Fruit fly (Drosophila melanogaster) whole organism, embryonic: ENCODE results near the gene Rabex-5.

Experiments used
- Adf1 ChIP-seq: fragments of 200-800 bp; sonication (Bioruptor generic); IDR thresholded peaks from 2 replicates; pipeline ENCODE4 v1.3.6; 2022; ENCODE audit warnings: missing biosample characterization, missing genetic modification characterization
- B-H2 ChIP-seq: fragments of 200-800 bp; sonication (Bioruptor generic); optimal IDR thresholded peaks from 2 replicates; lab custom pipeline; 2018; ENCODE audit warnings: missing biosample characterization, mild to moderate bottlenecking, missing genetic modification characterization
- CG10543 ChIP-seq: fragments of 200-800 bp; sonication (Bioruptor generic); optimal IDR thresholded peaks from 3 replicates; lab custom pipeline; 2017; ENCODE audit warnings: missing biosample characterization, mild to moderate bottlenecking, missing genetic modification characterization, moderate library complexity
- CG12071 ChIP-seq: fragments of 200-800 bp; sonication (Bioruptor generic); optimal IDR thresholded peaks from 3 replicates; lab custom pipeline; 2018; ENCODE audit warnings: missing biosample characterization, mild to moderate bottlenecking, missing genetic modification characterization
- CG14014 ChIP-seq: fragments of 200-800 bp; sonication (Bioruptor generic); IDR thresholded peaks from 2 replicates; pipeline ENCODE4 v1.3.6; 2022; ENCODE audit warnings: missing biosample characterization, missing genetic modification characterization
- CG16863 ChIP-seq: fragments of 200-800 bp; sonication (Bioruptor generic); optimal IDR thresholded peaks from 3 replicates; lab custom pipeline; 2016; ENCODE audit warnings: missing biosample characterization, missing genetic modification characterization
- CG17568 ChIP-seq: fragments of 200-800 bp; sonication (Bioruptor generic); optimal IDR thresholded peaks from 2 replicates; lab custom pipeline; 2018; ENCODE audit warnings: missing biosample characterization, mild to moderate bottlenecking, missing genetic modification characterization, moderate library complexity
- CG1792 ChIP-seq: fragments of 200-800 bp; sonication (Bioruptor generic); optimal IDR thresholded peaks from 2 replicates; lab custom pipeline; 2016; ENCODE audit warnings: missing biosample characterization, missing genetic modification characterization
- CG18262 ChIP-seq: fragments of 200-800 bp; optimal IDR thresholded peaks from 3 replicates; lab custom pipeline; 2019; ENCODE audit warnings: missing biosample characterization, mild to moderate bottlenecking, missing genetic modification characterization, moderate library complexity
- CG2202 ChIP-seq: fragments of 200-800 bp; sonication (Bioruptor generic); optimal IDR thresholded peaks from 2 replicates; lab custom pipeline; 2018; ENCODE audit warnings: missing biosample characterization, mild to moderate bottlenecking, missing genetic modification characterization
- CG2712 ChIP-seq: fragments of 200-800 bp; optimal IDR thresholded peaks from 3 replicates; lab custom pipeline; 2019; ENCODE audit warnings: missing biosample characterization, mild to moderate bottlenecking, missing genetic modification characterization, moderate library complexity
- CG33213 ChIP-seq: fragments of 200-800 bp; sonication (Bioruptor generic); optimal IDR thresholded peaks from 3 replicates; lab custom pipeline; 2016; ENCODE audit warnings: missing biosample characterization, missing genetic modification characterization
- CG34376 ChIP-seq: fragments of 200-800 bp; sonication (Bioruptor generic); optimal IDR thresholded peaks from 2 replicates; lab custom pipeline; 2018; ENCODE audit warnings: missing biosample characterization, mild to moderate bottlenecking, missing genetic modification characterization
- CG8281 ChIP-seq: fragments of 200-800 bp; sonication (Bioruptor generic); optimal IDR thresholded peaks from 2 replicates; lab custom pipeline; 2018; ENCODE audit warnings: missing biosample characterization, mild to moderate bottlenecking, missing genetic modification characterization, moderate library complexity
- CG9215 ChIP-seq: fragments of 200-800 bp; sonication (Bioruptor generic); IDR thresholded peaks from 2 replicates; pipeline ENCODE4 v1.3.6; 2022; ENCODE audit warnings: missing biosample characterization, missing genetic modification characterization
- Chrac-16 ChIP-seq: fragments of 200-800 bp; sonication (Bioruptor generic); optimal IDR thresholded peaks from 3 replicates; lab custom pipeline; 2016; ENCODE audit warnings: missing biosample characterization, missing genetic modification characterization
- Dip3 ChIP-seq: fragments of 200-800 bp; sonication (Bioruptor generic); optimal IDR thresholded peaks from 3 replicates; lab custom pipeline; 2016; ENCODE audit warnings: missing biosample characterization, missing genetic modification characterization
- Doc3 ChIP-seq: fragments of 200-800 bp; sonication (Bioruptor generic); IDR thresholded peaks from 3 replicates; pipeline ENCODE4 v1.3.6; 2022; ENCODE audit warnings: missing biosample characterization, missing genetic modification characterization; ENCODE audit not compliant: partially characterized antibody
- Ets65A ChIP-seq: fragments of 200-800 bp; sonication (Bioruptor generic); peaks from one replicate; lab custom pipeline; 2016; ENCODE audit warnings: missing biosample characterization, missing genetic modification characterization
- GATAe ChIP-seq: fragments of 200-800 bp; sonication (Bioruptor generic); conservative IDR thresholded peaks from 2 replicates; pipeline ENCODE4 v1.3.6; 2022; ENCODE audit warnings: missing biosample characterization, missing genetic modification characterization
- Hey ChIP-seq: fragments of 200-800 bp; sonication (Bioruptor generic); optimal IDR thresholded peaks from 3 replicates; lab custom pipeline; 2018; ENCODE audit warnings: missing biosample characterization, mild to moderate bottlenecking, missing genetic modification characterization
- HmgZ ChIP-seq: fragments of 200-800 bp; sonication (Bioruptor generic); optimal IDR thresholded peaks from 2 replicates; lab custom pipeline; 2018; ENCODE audit warnings: missing biosample characterization, mild to moderate bottlenecking, missing genetic modification characterization
- Hr51 ChIP-seq, 2 experiments: fragments of 200-800 bp; sonication (Bioruptor generic); optimal IDR thresholded peaks; 2 replicates in 1 of 2; 3 replicates in 1 of 2; lab custom pipeline; 2016 to 2018; ENCODE audit warnings: missing biosample characterization in 2 of 2, missing genetic modification characterization in 2 of 2, mild to moderate bottlenecking in 1 of 2, moderate library complexity in 1 of 2
- Pdp1 ChIP-seq, 2 experiments: fragments of 200-800 bp; sonication (Bioruptor generic); optimal IDR thresholded peaks; 3 replicates each; lab custom pipeline; 2016; ENCODE audit warnings: missing biosample characterization in 2 of 2, missing genetic modification characterization in 2 of 2, mild to moderate bottlenecking in 1 of 2, moderate library complexity in 1 of 2
- Rx ChIP-seq: fragments of 200-800 bp; sonication (Bioruptor generic); IDR thresholded peaks from 2 replicates; pipeline ENCODE4 v1.3.6; 2022; ENCODE audit warnings: missing biosample characterization, missing genetic modification characterization
- btn ChIP-seq: fragments of 200-800 bp; sonication (Bioruptor generic); optimal IDR thresholded peaks from 2 replicates; lab custom pipeline; 2016; ENCODE audit warnings: missing biosample characterization, missing genetic modification characterization
- cad ChIP-seq: fragments of >200 bp; optimal IDR thresholded peaks from 2 replicates; lab custom pipeline; 2017; ENCODE audit warnings: missing biosample characterization, missing genetic modification characterization
- chn ChIP-seq: fragments of 200-800 bp; sonication (Bioruptor generic); optimal IDR thresholded peaks from 2 replicates; lab custom pipeline; 2016; ENCODE audit warnings: missing biosample characterization, missing genetic modification characterization
- corto ChIP-seq: fragments of 200-800 bp; sonication (Bioruptor generic); optimal IDR thresholded peaks from 2 replicates; lab custom pipeline; 2016; ENCODE audit warnings: missing biosample characterization, mild to moderate bottlenecking, missing genetic modification characterization, moderate library complexity
- crol ChIP-seq: fragments of 200-800 bp; sonication (Bioruptor generic); IDR thresholded peaks from 2 replicates; pipeline ENCODE4 v1.3.6; 2022; ENCODE audit warnings: missing biosample characterization, missing genetic modification characterization
- exex ChIP-seq: fragments of 200-800 bp; sonication (Bioruptor generic); optimal IDR thresholded peaks from 4 replicates; lab custom pipeline; 2018; ENCODE audit warnings: missing biosample characterization, mild to moderate bottlenecking, missing genetic modification characterization, moderate library complexity
- h ChIP-seq: fragments of >200 bp; optimal IDR thresholded peaks from 2 replicates; lab custom pipeline; 2017
- hkb ChIP-seq, 2 experiments: fragments of 200-800 bp in 1 of 2; fragments of >200 bp in 1 of 2; sonication (Bioruptor generic) in 1 of 2; IDR thresholded peaks in 1 of 2; optimal IDR thresholded peaks in 1 of 2; 2 replicates each; pipeline versions ENCODE4 v1.3.6 to Lab custom; 2017 to 2022; ENCODE audit warnings: missing biosample characterization in 1 of 2, missing genetic modification characterization in 1 of 2
- kay ChIP-seq: fragments of 200-800 bp; sonication (Bioruptor generic); optimal IDR thresholded peaks from 2 replicates; lab custom pipeline; 2016; ENCODE audit warnings: missing biosample characterization, missing genetic modification characterization
- mirr ChIP-seq: fragments of 200-800 bp; sonication (Bioruptor generic); optimal IDR thresholded peaks from 3 replicates; lab custom pipeline; 2018; ENCODE audit warnings: missing biosample characterization, mild to moderate bottlenecking, missing genetic modification characterization
- nmo ChIP-seq: fragments of 200-800 bp; sonication (Bioruptor generic); optimal IDR thresholded peaks from 2 replicates; lab custom pipeline; 2018; ENCODE audit warnings: missing biosample characterization, mild to moderate bottlenecking, missing genetic modification characterization, moderate library complexity
- pb ChIP-seq: fragments of 200-800 bp; sonication (Bioruptor generic); optimal IDR thresholded peaks from 3 replicates; lab custom pipeline; 2016; ENCODE audit warnings: missing biosample characterization, missing genetic modification characterization
- pfk ChIP-seq: fragments of 200-800 bp; sonication (Bioruptor generic); optimal IDR thresholded peaks from 2 replicates; lab custom pipeline; 2018; ENCODE audit warnings: missing biosample characterization, mild to moderate bottlenecking, missing genetic modification characterization, moderate library complexity
- pho ChIP-seq: fragments of 200-800 bp; sonication (Bioruptor generic); optimal IDR thresholded peaks from 2 replicates; lab custom pipeline; 2016; ENCODE audit warnings: missing biosample characterization, missing genetic modification characterization
- rib ChIP-seq: fragments of 200-800 bp; sonication (Bioruptor generic); IDR thresholded peaks from 2 replicates; pipeline ENCODE4 v1.3.6; 2022; ENCODE audit warnings: missing biosample characterization, missing genetic modification characterization
- sim ChIP-seq: fragments of 200-800 bp; sonication (Bioruptor generic); IDR thresholded peaks from 2 replicates; pipeline ENCODE4 v1.3.6; 2022; ENCODE audit warnings: missing biosample characterization, missing genetic modification characterization
- slou ChIP-seq: fragments of 200-800 bp; sonication (Bioruptor generic); optimal IDR thresholded peaks from 3 replicates; lab custom pipeline; 2016; ENCODE audit warnings: missing biosample characterization, missing genetic modification characterization
- tup ChIP-seq: fragments of 200-800 bp; sonication (Bioruptor generic); optimal IDR thresholded peaks from 2 replicates; lab custom pipeline; 2016; ENCODE audit warnings: missing biosample characterization, mild to moderate bottlenecking, missing genetic modification characterization, moderate library complexity
- unpg ChIP-seq: fragments of 200-800 bp; sonication (Bioruptor generic); optimal IDR thresholded peaks from 3 replicates; lab custom pipeline; 2018; ENCODE audit warnings: missing biosample characterization, mild to moderate bottlenecking, missing genetic modification characterization, moderate library complexity
- vfl ChIP-seq: fragments of 200-800 bp; sonication (Bioruptor generic); optimal IDR thresholded peaks from 2 replicates; lab custom pipeline; 2016; ENCODE audit warnings: missing biosample characterization, missing genetic modification characterization
- vnd ChIP-seq: fragments of 200-800 bp; sonication (Bioruptor generic); IDR thresholded peaks from 3 replicates; pipeline ENCODE4 v1.3.6; 2022; ENCODE audit warnings: missing biosample characterization, missing genetic modification characterization; ENCODE audit not compliant: partially characterized antibody
- zfh1 ChIP-seq: fragments of 200-800 bp; sonication (Bioruptor generic); IDR thresholded peaks from 3 replicates; pipeline ENCODE4 v1.3.6; 2022; ENCODE audit warnings: missing biosample characterization, missing genetic modification characterization

Gene Rabex-5

dm6 chr3L:1323136-1323535 lies 27.4 kb downstream of the Rabex-5 start (continued):
- 0 out of 2 replicates have a peak, but pooled peaks have one; percentile 15 for TF ChIP-seq GATAe (GFP tag; lab: Robert Waterston, UW)

dm6 chr3L:1324818-1325625 lies 29.3 kb downstream of the Rabex-5 start:
- no peak for TF ChIP-seq pfk (GFP tag; lab: Kevin White, UChicago)
- no peak for TF ChIP-seq CG2712
- no peak for TF ChIP-seq vfl (GFP tag; lab: Kevin White, UChicago)
- no peak for TF ChIP-seq kay (GFP tag; lab: Kevin White, UChicago)
- TF ChIP-seq Chrac-16 = no peak
- no peak for TF ChIP-seq CG2202 (tag; lab: Kevin White, UChicago)
- no peak for TF ChIP-seq pho (GFP tag; lab: Kevin White, UChicago)
- peak; percentile 1 for TF ChIP-seq B-H2
- no peak for TF ChIP-seq CG12071 (GFP tag; lab: Kevin White, UChicago)
- peak; percentile 47 for TF ChIP-seq CG10543
- TF ChIP-seq btn (GFP tag; lab: Kevin White, UChicago) = no peak
- TF ChIP-seq mirr (GFP tag; lab: Kevin White, UChicago) = peak; percentile 68
- peak; percentile 89 for TF ChIP-seq CG34376 (GFP tag; lab: Kevin White, UChicago)
- TF ChIP-seq CG8281 (tag; lab: Kevin White, UChicago) = no peak
- TF ChIP-seq tup (GFP tag; lab: Kevin White, UChicago) = no peak
- TF ChIP-seq chn = no peak
- TF ChIP-seq slou (GFP tag; lab: Kevin White, UChicago) = no peak
- TF ChIP-seq Pdp1 (GFP tag; optimal IDR thresholded peaks at IDR 0.05; lab: Kevin White, UChicago) = peak in 1 of 2 experiments; percentile 91
- peak; percentile 16 for TF ChIP-seq corto (GFP tag; lab: Kevin White, UChicago)
- no peak for TF ChIP-seq pb
- peak; percentile 43; the same call in 1 of the 2 replicates for TF ChIP-seq rib (GFP tag; lab: Robert Waterston, UW)
- 0 out of 3 replicates have a peak, but pooled peaks have one; percentile 17 for TF ChIP-seq zfh1 (GFP tag; lab: Robert Waterston, UW)
- no peak for TF ChIP-seq Doc3 (GFP tag; lab: Robert Waterston, UW)
- no peak for TF ChIP-seq CG18262 (tag; lab: Kevin White, UChicago)
- 0 out of 2 replicates have a peak, but pooled peaks have one; percentile 11 for TF ChIP-seq CG9215 (GFP tag; lab: Robert Waterston, UW)
- TF ChIP-seq nmo (GFP tag; lab: Kevin White, UChicago) = no peak
- TF ChIP-seq vnd (GFP tag; lab: Robert Waterston, UW) = 0 out of 3 replicates have a peak, but pooled peaks have one; percentile 10
- peak; percentile 25 for TF ChIP-seq cad (GFP tag; lab: Kevin White, UChicago)
- no peak for TF ChIP-seq CG17568 (GFP tag; lab: Kevin White, UChicago)
- peak; percentile 27 for TF ChIP-seq Ets65A
- TF ChIP-seq Adf1 = no peak
- no peak for TF ChIP-seq h (lab: Kevin White, UChicago)
- no peak for TF ChIP-seq CG14014 (GFP tag; lab: Robert Waterston, UW)
- no peak for TF ChIP-seq CG33213 (GFP tag; lab: Kevin White, UChicago)
- TF ChIP-seq crol (GFP tag; lab: Robert Waterston, UW) = no peak
- TF ChIP-seq sim (GFP tag; lab: Robert Waterston, UW) = no peak
- peak; percentile 84 for TF ChIP-seq GATAe (GFP tag; lab: Robert Waterston, UW)
- peak; percentile 8 for TF ChIP-seq HmgZ
- no peak for TF ChIP-seq unpg (GFP tag; lab: Kevin White, UChicago)
- no peak for TF ChIP-seq CG16863 (GFP tag; lab: Kevin White, UChicago)
- TF ChIP-seq Rx (GFP tag; lab: Robert Waterston, UW) = no peak
- peak; percentile 77 for TF ChIP-seq exex
- no peak for TF ChIP-seq Hr51 (GFP tag; optimal IDR thresholded peaks at IDR 0.05; lab: Kevin White, UChicago)
- no peak for TF ChIP-seq Dip3
- no peak for TF ChIP-seq CG1792 (GFP tag; lab: Kevin White, UChicago)
- TF ChIP-seq Hey (tag; lab: Kevin White, UChicago) = no peak
- TF ChIP-seq hkb (optimal IDR thresholded peaks at IDR 0.05; lab: Kevin White, UChicago) = no peak
- TF ChIP-seq hkb (GFP tag; IDR thresholded peaks at IDR 0.05; lab: Robert Waterston, UW) = no peak
